ENCODE assay signal across 7 worm cellular contexts in genomic region chrIV:2928409-2928808, ce11.
A peak's percentile ranks its signal among the peaks of the same experiment; 100 is the strongest.
TF ChIP-seq lines count a peak whose summit lies in the region.

Gene manf-1, minus strand, starts transcription at chrIV:2928421.

TF ChIP-seq in whole organism, L1 larva, 84 proteins besides CTCF, POLR2A, EP300 and RAD21 (continues in another document):
- TF ChIP-seq unc-62 (GFP tag; optimal IDR thresholded peaks at IDR 0.05; lab: Kevin White, UChicago), result no peak
- TF ChIP-seq ets-5 (GFP tag; IDR thresholded peaks at IDR 0.05; lab: Robert Waterston, UW), result no peak
- TF ChIP-seq vab-15 (tag; optimal IDR thresholded peaks at IDR 0.05; lab: Kevin White, UChicago), result no peak
- no peak for TF ChIP-seq C34B4.2 (tag; optimal IDR thresholded peaks at IDR 0.05; lab: Kevin White, UChicago)
- TF ChIP-seq elt-2 (tag; optimal IDR thresholded peaks at IDR 0.05; lab: Kevin White, UChicago), result no peak
- peak; percentile 31 for TF ChIP-seq aly-2 (tag; optimal IDR thresholded peaks at IDR 0.05; lab: Kevin White, UChicago)
- peak; percentile 74 for TF ChIP-seq nhr-19 (GFP tag; conservative IDR thresholded peaks at IDR 0.05; lab: Robert Waterston, UW)
- TF ChIP-seq ama-1 (optimal IDR thresholded peaks at IDR 0.05; lab: Kevin White, UChicago), result no peak
- no peak for TF ChIP-seq sptf-1 (tag; optimal IDR thresholded peaks at IDR 0.05; lab: Kevin White, UChicago)
- TF ChIP-seq fkh-8 (tag; optimal IDR thresholded peaks at IDR 0.05; lab: Kevin White, UChicago), result peak; percentile 77
- peak; percentile 65 for TF ChIP-seq skn-1 (tag; optimal IDR thresholded peaks at IDR 0.05; lab: Kevin White, UChicago)
- TF ChIP-seq swsn-7 (tag; optimal IDR thresholded peaks at IDR 0.05; lab: Kevin White, UChicago), result peak; percentile 76
- no peak for TF ChIP-seq aha-1 (tag; optimal IDR thresholded peaks at IDR 0.05; lab: Kevin White, UChicago)

TF ChIP-seq in whole organism, L2 larva, 48 proteins besides CTCF, POLR2A, EP300 and RAD21 (continues in another document):
- TF ChIP-seq nhr-6 (tag; optimal IDR thresholded peaks at IDR 0.05; lab: Kevin White, UChicago) (no peak), C34F6.9 (tag; optimal IDR thresholded peaks at IDR 0.05; lab: Kevin White, UChicago) (peak; percentile 91), aly-2 (tag; optimal IDR thresholded peaks at IDR 0.05; lab: Kevin White, UChicago) (no peak), nhr-12 (tag; optimal IDR thresholded peaks at IDR 0.05; lab: Kevin White, UChicago) (no peak), blmp-1 (tag; optimal IDR thresholded peaks at IDR 0.05; lab: Kevin White, UChicago; ENCODE audit: insufficient read depth) (no peak), lin-11 (tag; optimal IDR thresholded peaks at IDR 0.05; lab: Kevin White, UChicago) (peak; percentile 72), sma-9 (GFP tag; optimal IDR thresholded peaks at IDR 0.05; lab: Kevin White, UChicago) (peak; percentile 43), sma-9 (tag; optimal IDR thresholded peaks at IDR 0.05; lab: Kevin White, UChicago) (no peak), nhr-23 (tag; optimal IDR thresholded peaks at IDR 0.05; lab: Kevin White, UChicago) (no peak), Y55F3AM.14 (GFP tag; optimal IDR thresholded peaks at IDR 0.05; lab: Kevin White, UChicago) (no peak), ceh-82 (tag; optimal IDR thresholded peaks at IDR 0.05; lab: Kevin White, UChicago) (no peak), unc-39 (tag; optimal IDR thresholded peaks at IDR 0.05; lab: Kevin White, UChicago) (no peak), lin-13 (GFP tag; optimal IDR thresholded peaks at IDR 0.05; lab: Kevin White, UChicago) (peak; percentile 78), F13H6.1 (tag; optimal IDR thresholded peaks at IDR 0.05; lab: Kevin White, UChicago) (peak; percentile 57)

TF ChIP-seq in whole organism, L3 larva, 47 proteins besides CTCF, POLR2A, EP300 and RAD21 (continues in another document):
- TF ChIP-seq egl-27 (tag; optimal IDR thresholded peaks at IDR 0.05; lab: Kevin White, UChicago), result no peak
- no peak for TF ChIP-seq nhr-11 (tag; optimal IDR thresholded peaks at IDR 0.05; lab: Kevin White, UChicago)
- TF ChIP-seq elt-1 (tag; optimal IDR thresholded peaks at IDR 0.05; lab: Kevin White, UChicago), result no peak
- TF ChIP-seq pqm-1 (tag; optimal IDR thresholded peaks at IDR 0.05; lab: Kevin White, UChicago), result no peak
- no peak for TF ChIP-seq elt-3 (tag; optimal IDR thresholded peaks at IDR 0.05; lab: Kevin White, UChicago)
- no peak for TF ChIP-seq nhr-76 (tag; optimal IDR thresholded peaks at IDR 0.05; lab: Kevin White, UChicago)
- TF ChIP-seq elt-2 (tag; optimal IDR thresholded peaks at IDR 0.05; lab: Kevin White, UChicago), result peak; percentile 39
- TF ChIP-seq nhr-77 (tag; optimal IDR thresholded peaks at IDR 0.05; lab: Kevin White, UChicago), result no peak
- no peak for TF ChIP-seq fkh-10 (GFP tag; optimal IDR thresholded peaks at IDR 0.05; lab: Kevin White, UChicago)
- TF ChIP-seq ztf-11 (tag; optimal IDR thresholded peaks at IDR 0.05; lab: Kevin White, UChicago), result no peak
- TF ChIP-seq ZK546.5 (tag; optimal IDR thresholded peaks at IDR 0.05; lab: Kevin White, UChicago), result no peak
- TF ChIP-seq lsy-12 (tag; optimal IDR thresholded peaks at IDR 0.05; lab: Kevin White, UChicago), result peak; percentile 38
- TF ChIP-seq nhr-43 (tag; optimal IDR thresholded peaks at IDR 0.05; lab: Kevin White, UChicago; ENCODE audit: poor library complexity, severe bottlenecking), result no peak
- TF ChIP-seq lin-39 (tag; optimal IDR thresholded peaks at IDR 0.05; lab: Kevin White, UChicago), result peak; percentile 70

TF ChIP-seq in whole organism, L4 larva, 104 proteins besides CTCF, POLR2A, EP300 and RAD21 (continues in another document):
- peak; percentile 96 for TF ChIP-seq aha-1 (tag; lab: Kevin White, UChicago)
- TF ChIP-seq lin-39 (tag; optimal IDR thresholded peaks at IDR 0.05; lab: Kevin White, UChicago), result no peak
- peak; percentile 54 for TF ChIP-seq rbr-2 (tag; optimal IDR thresholded peaks at IDR 0.05; lab: Kevin White, UChicago)
- no peak for TF ChIP-seq jun-1 (tag; optimal IDR thresholded peaks at IDR 0.05; lab: Kevin White, UChicago)
- no peak for TF ChIP-seq egl-27 (tag; optimal IDR thresholded peaks at IDR 0.05; lab: Kevin White, UChicago)
- peak; percentile 65 for TF ChIP-seq hmg-1.1 (GFP tag; IDR thresholded peaks at IDR 0.05; lab: Robert Waterston, UW)
- peak; percentile 13 for TF ChIP-seq nhr-102 (tag; optimal IDR thresholded peaks at IDR 0.05; lab: Kevin White, UChicago)
- peak in 1 of 2 experiments; percentile 47 for TF ChIP-seq hif-1 (tag; optimal IDR thresholded peaks at IDR 0.05; lab: Kevin White, UChicago)
- TF ChIP-seq vab-7 (GFP tag; IDR thresholded peaks at IDR 0.05; lab: Robert Waterston, UW), result no peak
- no peak for TF ChIP-seq dmd-9 (GFP tag; IDR thresholded peaks at IDR 0.05; lab: Robert Waterston, UW)
- TF ChIP-seq lsy-2 (tag; optimal IDR thresholded peaks at IDR 0.05; lab: Kevin White, UChicago), result peak in 1 of 2 experiments; percentile 87
- TF ChIP-seq nhr-48 (tag; optimal IDR thresholded peaks at IDR 0.05; lab: Kevin White, UChicago), result no peak
- TF ChIP-seq nhr-77 (tag; optimal IDR thresholded peaks at IDR 0.05; lab: Kevin White, UChicago), result peak; percentile 5
- peak; percentile 24 for TF ChIP-seq nhr-28 (tag; optimal IDR thresholded peaks at IDR 0.05; lab: Kevin White, UChicago)

TF ChIP-seq in whole organism, late embryonic, 69 proteins besides CTCF, POLR2A, EP300 and RAD21:
- TF ChIP-seq ceh-9 (tag; optimal IDR thresholded peaks at IDR 0.05; lab: Kevin White, UChicago) (no peak), ttx-3 (tag; optimal IDR thresholded peaks at IDR 0.05; lab: Kevin White, UChicago) (no peak), hlh-8 (tag; optimal IDR thresholded peaks at IDR 0.05; lab: Kevin White, UChicago) (no peak), pat-9 (tag; optimal IDR thresholded peaks at IDR 0.05; lab: Kevin White, UChicago) (no peak), pha-2 (tag; optimal IDR thresholded peaks at IDR 0.05; lab: Kevin White, UChicago) (no peak), ceh-22 (tag; optimal IDR thresholded peaks at IDR 0.05; lab: Kevin White, UChicago) (no peak), ceh-31 (tag; optimal IDR thresholded peaks at IDR 0.05; lab: Kevin White, UChicago) (peak; percentile 11), sox-2 (GFP tag; IDR thresholded peaks at IDR 0.05; lab: Robert Waterston, UW) (no peak), pha-4 (tag; optimal IDR thresholded peaks at IDR 0.05; lab: Kevin White, UChicago) (no peak), nfya-1 (tag; optimal IDR thresholded peaks at IDR 0.05; lab: Kevin White, UChicago) (peak; percentile 26), ceh-6 (GFP tag; optimal IDR thresholded peaks at IDR 0.05; lab: Kevin White, UChicago) (no peak), ceh-30 (tag; optimal IDR thresholded peaks at IDR 0.05; lab: Kevin White, UChicago) (peak; percentile 11), pqm-1 (tag; optimal IDR thresholded peaks at IDR 0.05; lab: Kevin White, UChicago) (no peak), ceh-45 (GFP tag; IDR thresholded peaks at IDR 0.05; lab: Robert Waterston, UW) (no peak), pax-1 (tag; optimal IDR thresholded peaks at IDR 0.05; lab: Kevin White, UChicago) (no peak), ceh-2 (tag; optimal IDR thresholded peaks at IDR 0.05; lab: Kevin White, UChicago) (no peak)

TF ChIP-seq in whole organism, mixed stage, embryonic, 35 proteins besides CTCF, POLR2A, EP300 and RAD21:
- TF ChIP-seq elt-3 (tag; optimal IDR thresholded peaks at IDR 0.05; lab: Kevin White, UChicago), result no peak
- TF ChIP-seq nhr-76 (tag; optimal IDR thresholded peaks at IDR 0.05; lab: Kevin White, UChicago), result no peak
- TF ChIP-seq lin-13 (tag; optimal IDR thresholded peaks at IDR 0.05; lab: Kevin White, UChicago), result peak; percentile 80
- peak; percentile 55 for TF ChIP-seq lsy-2 (tag; optimal IDR thresholded peaks at IDR 0.05; lab: Kevin White, UChicago)
- TF ChIP-seq ham-2 (GFP tag; optimal IDR thresholded peaks at IDR 0.05; lab: Kevin White, UChicago), result peak; percentile 1
- TF ChIP-seq nhr-28 (tag; optimal IDR thresholded peaks at IDR 0.05; lab: Kevin White, UChicago), result no peak
- no peak for TF ChIP-seq tbx-8 (GFP tag; optimal IDR thresholded peaks at IDR 0.05; lab: Kevin White, UChicago)
- TF ChIP-seq pha-4 (tag; optimal IDR thresholded peaks at IDR 0.05; lab: Kevin White, UChicago), result peak; percentile 65
- no peak for TF ChIP-seq M03D4.4 (tag; optimal IDR thresholded peaks at IDR 0.05; lab: Kevin White, UChicago)
- no peak for TF ChIP-seq cnd-1 (tag; optimal IDR thresholded peaks at IDR 0.05; lab: Kevin White, UChicago)
- no peak for TF ChIP-seq lin-32 (GFP tag; optimal IDR thresholded peaks at IDR 0.05; lab: Kevin White, UChicago)

TF ChIP-seq in whole organism, young adult, 124 proteins besides CTCF, POLR2A, EP300 and RAD21 (continues in another document):
- TF ChIP-seq lin-35 (GFP tag; optimal IDR thresholded peaks at IDR 0.05; lab: Kevin White, UChicago) (peak in 1 of 3 experiments; percentile 71), tbp1 (GFP tag; optimal IDR thresholded peaks at IDR 0.05; lab: Kevin White, UChicago) (peak; percentile 32), B0035.1 (tag; optimal IDR thresholded peaks at IDR 0.05; lab: Kevin White, UChicago) (no peak), attf-5 (GFP tag; optimal IDR thresholded peaks at IDR 0.05; lab: Kevin White, UChicago) (peak; percentile 35), nhr-80 (tag; optimal IDR thresholded peaks at IDR 0.05; lab: Kevin White, UChicago) (peak; percentile 32), somi-1 (GFP tag; optimal IDR thresholded peaks at IDR 0.05; lab: Kevin White, UChicago) (no peak), attf-3 (GFP tag; conservative IDR thresholded peaks at IDR 0.05; lab: Robert Waterston, UW) (peak; percentile 43), F37B4.10 (GFP tag; IDR thresholded peaks at IDR 0.05; lab: Robert Waterston, UW) (no peak), akir-1 (GFP tag; optimal IDR thresholded peaks at IDR 0.05; lab: Kevin White, UChicago) (no peak), ccch-3 (GFP tag; optimal IDR thresholded peaks at IDR 0.05; lab: Kevin White, UChicago) (no peak), lin-40 (tag; optimal IDR thresholded peaks at IDR 0.05; lab: Kevin White, UChicago) (peak; percentile 75), pbrm-1 (GFP tag; IDR thresholded peaks at IDR 0.05; lab: Robert Waterston, UW) (peak; percentile 77), K12H6.12 (tag; optimal IDR thresholded peaks at IDR 0.05; lab: Kevin White, UChicago) (peak; percentile 26), madf-8 (GFP tag; conservative IDR thresholded peaks at IDR 0.05; lab: Robert Waterston, UW) (0 out of 2 replicates have a peak, but pooled peaks have one; percentile 12), F23B12.7 (tag; optimal IDR thresholded peaks at IDR 0.05; lab: Kevin White, UChicago; ENCODE audit: insufficient read depth) (peak; percentile 2), atf-7 (tag; optimal IDR thresholded peaks at IDR 0.05; lab: Kevin White, UChicago) (no peak), chd-7 (tag; optimal IDR thresholded peaks at IDR 0.05; lab: Kevin White, UChicago) (no peak), mcd-1 (GFP tag; IDR thresholded peaks at IDR 0.05; lab: Robert Waterston, UW) (peak; percentile 86), ztf-18 (tag; optimal IDR thresholded peaks at IDR 0.05; lab: Kevin White, UChicago) (peak; percentile 94), him-1 (tag; optimal IDR thresholded peaks at IDR 0.05; lab: Kevin White, UChicago) (no peak), dox-1 (GFP tag; IDR thresholded peaks at IDR 0.05; lab: Robert Waterston, UW) (peak; percentile 64; the same call in 1 of the 2 replicates), lin-54 (GFP tag; optimal IDR thresholded peaks at IDR 0.05; lab: Kevin White, UChicago) (peak; percentile 60)
